Fruit fly (Drosophila melanogaster) whole organism, prepupa: Measurements from ENCODE around the gene Snx3.

ENCODE experiments used
- CG15336 ChIP-seq: fragments of 200-800 bp; sonication (Bioruptor generic); IDR thresholded peaks from 2 replicates; pipeline ENCODE4 v1.3.6; 2022; ENCODE audit warnings: missing biosample characterization, missing genetic modification characterization
- CG1621 ChIP-seq: fragments of 200-800 bp; sonication (Bioruptor generic); optimal IDR thresholded peaks from 3 replicates; lab custom pipeline; 2018; ENCODE audit warnings: missing biosample characterization, mild to moderate bottlenecking, missing genetic modification characterization
- CG16779 ChIP-seq: fragments of 200-800 bp; sonication (Bioruptor generic); optimal IDR thresholded peaks from 3 replicates; lab custom pipeline; 2017; ENCODE audit warnings: missing biosample characterization, mild to moderate bottlenecking, missing genetic modification characterization
- CG3032 ChIP-seq: fragments of 200-800 bp; optimal IDR thresholded peaks from 2 replicates; lab custom pipeline; 2019; ENCODE audit warnings: missing biosample characterization, mild to moderate bottlenecking, missing genetic modification characterization, moderate library complexity
- CG6163 ChIP-seq: fragments of 200-800 bp; sonication (Bioruptor generic); IDR thresholded peaks from 3 replicates; pipeline ENCODE4 v1.3.6; 2022; ENCODE audit warnings: missing biosample characterization, missing genetic modification characterization
- Eip78C ChIP-seq: fragments of 200-800 bp; sonication (Bioruptor generic); peaks from one replicate; lab custom pipeline; 2016; ENCODE audit warnings: missing biosample characterization, missing genetic modification characterization
- Hr39 ChIP-seq: fragments of 200-800 bp; sonication (Bioruptor generic); optimal IDR thresholded peaks from 2 replicates; lab custom pipeline; 2016; ENCODE audit warnings: missing biosample characterization, missing genetic modification characterization
- lz ChIP-seq: fragments of 200-800 bp; sonication (Bioruptor generic); optimal IDR thresholded peaks from 3 replicates; lab custom pipeline; 2016; ENCODE audit warnings: missing biosample characterization, missing genetic modification characterization
- topi ChIP-seq: fragments of 200-800 bp; sonication (Bioruptor generic); optimal IDR thresholded peaks from 3 replicates; lab custom pipeline; 2016; ENCODE audit warnings: missing biosample characterization, missing genetic modification characterization

dm6 chr3R:12636240-12636639 is 8.4 kb downstream of the Snx3 start, which contains the start of gene CG11600:
- TF ChIP-seq CG15336 (GFP tag; lab: Robert Waterston, UW), result no peak
- TF ChIP-seq CG16779, result no peak
- TF ChIP-seq Eip78C, result no peak
- no peak for TF ChIP-seq CG3032 (tag; lab: Kevin White, UChicago)
- no peak for TF ChIP-seq topi (GFP tag; lab: Kevin White, UChicago)
- no peak for TF ChIP-seq CG1621 (tag; lab: Kevin White, UChicago)
- no peak for TF ChIP-seq CG6163 (GFP tag; lab: Robert Waterston, UW)
- no peak for TF ChIP-seq Hr39 (GFP tag; lab: Kevin White, UChicago)
- TF ChIP-seq lz (GFP tag; lab: Kevin White, UChicago), result no peak
